Fruit fly (Drosophila melanogaster) whole organism, wandering third instar larva: ENCODE data around the gene CG5860.

ENCODE experiments used
- Jra ChIP-seq: sonication (Bioruptor generic); optimal IDR thresholded peaks from 2 replicates; lab custom pipeline; 2016; ENCODE audit warnings: missing biosample characterization, missing genetic modification characterization
- Myc ChIP-seq: fragments of >200 bp; optimal IDR thresholded peaks from 2 replicates; lab custom pipeline; 2017
- OdsH ChIP-seq: fragments of 200-800 bp; sonication (Bioruptor generic); optimal IDR thresholded peaks from 2 replicates; lab custom pipeline; 2016; ENCODE audit warnings: missing biosample characterization, mild to moderate bottlenecking, missing genetic modification characterization
- Rel ChIP-seq, 2 experiments: fragments of 200-800 bp; sonication (Bioruptor generic) in 1 of 2; optimal IDR thresholded peaks; 2 replicates in 1 of 2; 3 replicates in 1 of 2; lab custom pipeline; 2016 to 2019; ENCODE audit warnings: mild to moderate bottlenecking in 2 of 2, missing biosample characterization in 2 of 2, missing genetic modification characterization in 2 of 2, moderate library complexity in 1 of 2
- Sp1 ChIP-seq: fragments of 200-800 bp; sonication (Bioruptor generic); optimal IDR thresholded peaks from 3 replicates; lab custom pipeline; 2019; ENCODE audit warnings: missing biosample characterization, mild to moderate bottlenecking, missing genetic modification characterization, moderate library complexity
- br ChIP-seq: fragments of 200-800 bp; sonication (Bioruptor generic); optimal IDR thresholded peaks from 2 replicates; lab custom pipeline; 2016; ENCODE audit warnings: missing biosample characterization, missing genetic modification characterization
- foxo ChIP-seq, 2 experiments: fragments of 200-800 bp; sonication (Bioruptor generic); optimal IDR thresholded peaks; 2 replicates in 1 of 2; 3 replicates in 1 of 2; lab custom pipeline; 2016 to 2017; ENCODE audit warnings: missing biosample characterization in 2 of 2, missing genetic modification characterization in 2 of 2
- sv ChIP-seq: fragments of 200-800 bp; sonication (Bioruptor generic); optimal IDR thresholded peaks from 3 replicates; lab custom pipeline; 2016; ENCODE audit warnings: missing biosample characterization, missing genetic modification characterization
- usp ChIP-seq: fragments of >200 bp; optimal IDR thresholded peaks from 2 replicates; lab custom pipeline; 2017; ENCODE audit warnings: missing biosample characterization, missing genetic modification characterization

- TF ChIP-seq Myc (lab: Kevin White, UChicago), result no peak
- TF ChIP-seq foxo (GFP tag; optimal IDR thresholded peaks at IDR 0.05; lab: Kevin White, UChicago), result no peak
- TF ChIP-seq usp (GFP tag; lab: Kevin White, UChicago), result no peak
- TF ChIP-seq Sp1 (GFP tag; lab: Kevin White, UChicago), result no peak
- no peak for TF ChIP-seq sv
- TF ChIP-seq br (GFP tag; lab: Kevin White, UChicago), result no peak
- TF ChIP-seq Rel (GFP tag; optimal IDR thresholded peaks at IDR 0.05; lab: Kevin White, UChicago), result no peak
- no peak for TF ChIP-seq Rel (tag; optimal IDR thresholded peaks at IDR 0.05; lab: Kevin White, UChicago)
- no peak for TF ChIP-seq Jra (GFP tag; lab: Kevin White, UChicago)
- no peak for TF ChIP-seq OdsH (GFP tag; lab: Kevin White, UChicago)
Measured at dm6 chr3R:17403618-17404017, 5.8 kb upstream of the CG5860 start, which contains the start of gene CG34280.
